Fruit fly (Drosophila melanogaster) whole organism, embryonic: ENCODE data around the gene Tbcd.

ENCODE experiments used
- Atf6 ChIP-seq: fragments of 200-800 bp; sonication (Bioruptor generic); IDR thresholded peaks from 2 replicates; pipeline ENCODE4 v1.3.6; 2022; ENCODE audit warnings: missing biosample characterization, missing genetic modification characterization
- Bteb2 ChIP-seq: fragments of 200-800 bp; sonication (Bioruptor generic); optimal IDR thresholded peaks from 2 replicates; lab custom pipeline; 2016; ENCODE audit warnings: missing biosample characterization, missing genetic modification characterization
- CG1024 ChIP-seq: fragments of 200-800 bp; sonication (Bioruptor generic); IDR thresholded peaks from 2 replicates; pipeline ENCODE4 v1.3.6; 2022; ENCODE audit warnings: missing biosample characterization, missing genetic modification characterization
- CG10565 ChIP-seq: fragments of 200-800 bp; sonication (Bioruptor generic); optimal IDR thresholded peaks from 3 replicates; lab custom pipeline; 2016; ENCODE audit warnings: missing biosample characterization, mild to moderate bottlenecking, missing genetic modification characterization
- CG11247 ChIP-seq: fragments of 200-800 bp; sonication (Bioruptor generic); IDR thresholded peaks from 2 replicates; pipeline ENCODE4 v1.3.6; 2022; ENCODE audit warnings: missing biosample characterization, missing genetic modification characterization
- CG11695 ChIP-seq: fragments of 200-800 bp; sonication (Bioruptor generic); IDR thresholded peaks from 3 replicates; pipeline ENCODE4 v1.3.6; 2022; ENCODE audit warnings: missing biosample characterization, missing genetic modification characterization
- CG12744 ChIP-seq: fragments of 200-800 bp; sonication (Bioruptor generic); optimal IDR thresholded peaks from 2 replicates; lab custom pipeline; 2016; ENCODE audit warnings: missing biosample characterization, missing genetic modification characterization
- CG1603 ChIP-seq: fragments of 200-800 bp; sonication (Bioruptor generic); optimal IDR thresholded peaks from 2 replicates; lab custom pipeline; 2019; ENCODE audit warnings: missing biosample characterization, mild to moderate bottlenecking, missing genetic modification characterization, moderate library complexity
- CG17802 ChIP-seq: fragments of 200-800 bp; sonication (Bioruptor generic); optimal IDR thresholded peaks from 2 replicates; lab custom pipeline; 2018; ENCODE audit warnings: missing biosample characterization, mild to moderate bottlenecking, missing genetic modification characterization, moderate library complexity
- CG17829 ChIP-seq: fragments of 200-800 bp; optimal IDR thresholded peaks from 2 replicates; lab custom pipeline; 2019; ENCODE audit warnings: missing biosample characterization, mild to moderate bottlenecking, missing genetic modification characterization, moderate library complexity
- CG18599 ChIP-seq: fragments of 200-800 bp; sonication (Bioruptor generic); optimal IDR thresholded peaks from 3 replicates; lab custom pipeline; 2017; ENCODE audit warnings: missing biosample characterization, missing genetic modification characterization, mild to moderate bottlenecking, moderate library complexity, missing genetic modification reagents
- CG2129 ChIP-seq: fragments of 200-800 bp; sonication (Bioruptor generic); IDR thresholded peaks from 2 replicates; pipeline ENCODE4 v1.3.6; 2022; ENCODE audit warnings: missing biosample characterization, missing genetic modification characterization; ENCODE audit not compliant: partially characterized antibody
- CG30020 ChIP-seq: fragments of 200-800 bp; optimal IDR thresholded peaks from 2 replicates; lab custom pipeline; 2019; ENCODE audit warnings: missing biosample characterization, mild to moderate bottlenecking, missing genetic modification characterization, moderate library complexity
- CG31388 ChIP-seq: fragments of 200-800 bp; sonication (Bioruptor generic); optimal IDR thresholded peaks from 2 replicates; lab custom pipeline; 2016; ENCODE audit warnings: missing biosample characterization, missing genetic modification characterization
- CG31441 ChIP-seq: fragments of 200-800 bp; sonication (Bioruptor generic); IDR thresholded peaks from 2 replicates; pipeline ENCODE4 v1.3.6; 2022; ENCODE audit warnings: missing biosample characterization, missing genetic modification characterization
- CG32772 ChIP-seq: fragments of 200-800 bp; sonication (Bioruptor generic); IDR thresholded peaks from 2 replicates; pipeline ENCODE4 v1.3.6; 2022; ENCODE audit warnings: missing biosample characterization, missing genetic modification characterization
- CG42726 ChIP-seq: fragments of 200-800 bp; sonication (Bioruptor generic); IDR thresholded peaks from 2 replicates; pipeline ENCODE4 v1.3.6; 2022; ENCODE audit warnings: missing biosample characterization, missing genetic modification characterization; ENCODE audit not compliant: partially characterized antibody
- CG4617 ChIP-seq: fragments of 200-800 bp; sonication (Bioruptor generic); optimal IDR thresholded peaks from 3 replicates; lab custom pipeline; 2016; ENCODE audit warnings: missing biosample characterization, missing genetic modification characterization, borderline replicate concordance
- CG7357 ChIP-seq: fragments of 200-800 bp; sonication (Bioruptor generic); IDR thresholded peaks from 3 replicates; pipeline ENCODE4 v1.3.6; 2022; ENCODE audit warnings: missing biosample characterization, missing genetic modification characterization
- Chrac-16 ChIP-seq: fragments of 200-800 bp; sonication (Bioruptor generic); optimal IDR thresholded peaks from 3 replicates; lab custom pipeline; 2016; ENCODE audit warnings: missing biosample characterization, missing genetic modification characterization
- HLH4C ChIP-seq: fragments of 200-800 bp; sonication (Bioruptor generic); IDR thresholded peaks from 3 replicates; pipeline ENCODE4 v1.3.6; 2022; ENCODE audit warnings: missing biosample characterization, missing genetic modification characterization; ENCODE audit not compliant: partially characterized antibody
- HmgZ ChIP-seq: fragments of 200-800 bp; sonication (Bioruptor generic); optimal IDR thresholded peaks from 2 replicates; lab custom pipeline; 2018; ENCODE audit warnings: missing biosample characterization, mild to moderate bottlenecking, missing genetic modification characterization
- Hr3 ChIP-seq: fragments of 200-800 bp; sonication (Bioruptor generic); optimal IDR thresholded peaks from 3 replicates; lab custom pipeline; 2016; ENCODE audit warnings: missing biosample characterization, missing genetic modification characterization
- MESR4 ChIP-seq: fragments of 200-800 bp; sonication (Bioruptor generic); optimal IDR thresholded peaks from 2 replicates; lab custom pipeline; 2018; ENCODE audit warnings: missing biosample characterization, mild to moderate bottlenecking, missing genetic modification characterization, moderate library complexity
- Med ChIP-seq: fragments of 200-800 bp; sonication (Bioruptor generic); peaks from one replicate; lab custom pipeline; 2016; ENCODE audit warnings: missing biosample characterization, missing genetic modification characterization, mild to moderate bottlenecking, inconsistent platforms, moderate library complexity
- Pdp1 ChIP-seq, 2 experiments: fragments of 200-800 bp; sonication (Bioruptor generic); optimal IDR thresholded peaks; 3 replicates each; lab custom pipeline; 2016; ENCODE audit warnings: missing biosample characterization in 2 of 2, missing genetic modification characterization in 2 of 2, mild to moderate bottlenecking in 1 of 2, moderate library complexity in 1 of 2
- ab ChIP-seq: fragments of 200-800 bp; sonication (Bioruptor generic); optimal IDR thresholded peaks from 2 replicates; lab custom pipeline; 2016; ENCODE audit warnings: missing biosample characterization, missing genetic modification characterization
- al ChIP-seq: fragments of 200-800 bp; sonication (Bioruptor generic); IDR thresholded peaks from 2 replicates; pipeline ENCODE4 v1.3.6; 2022; ENCODE audit warnings: missing biosample characterization, missing genetic modification characterization
- crp ChIP-seq, 2 experiments: fragments of 200-800 bp; sonication (Bioruptor generic); optimal IDR thresholded peaks; 2 replicates in 1 of 2; 3 replicates in 1 of 2; lab custom pipeline; 2017; ENCODE audit warnings: missing biosample characterization in 2 of 2, missing genetic modification characterization in 2 of 2, mild to moderate bottlenecking in 1 of 2, moderate library complexity in 1 of 2
- fd3F ChIP-seq: fragments of 200-800 bp; sonication (Bioruptor generic); optimal IDR thresholded peaks from 2 replicates; lab custom pipeline; 2018; ENCODE audit warnings: missing biosample characterization, mild to moderate bottlenecking, missing genetic modification characterization, moderate library complexity
- fu2 ChIP-seq: fragments of 200-800 bp; sonication (Bioruptor generic); optimal IDR thresholded peaks from 2 replicates; lab custom pipeline; 2016; ENCODE audit warnings: missing biosample characterization, missing genetic modification characterization
- gfzf ChIP-seq: fragments of 200-800 bp; sonication (Bioruptor generic); optimal IDR thresholded peaks from 2 replicates; lab custom pipeline; 2016; ENCODE audit warnings: missing biosample characterization, mild to moderate bottlenecking, missing genetic modification characterization, moderate library complexity
- gt ChIP-seq: fragments of 200-800 bp; sonication (Bioruptor generic); IDR thresholded peaks from 2 replicates; pipeline ENCODE4 v1.3.6; 2022; ENCODE audit warnings: missing biosample characterization, missing genetic modification characterization
- ind ChIP-seq: fragments of 200-800 bp; sonication (Bioruptor generic); optimal IDR thresholded peaks from 3 replicates; lab custom pipeline; 2016; ENCODE audit warnings: missing biosample characterization, missing genetic modification characterization
- kay ChIP-seq: fragments of 200-800 bp; sonication (Bioruptor generic); optimal IDR thresholded peaks from 2 replicates; lab custom pipeline; 2016; ENCODE audit warnings: missing biosample characterization, missing genetic modification characterization
- mirr ChIP-seq: fragments of 200-800 bp; sonication (Bioruptor generic); optimal IDR thresholded peaks from 3 replicates; lab custom pipeline; 2018; ENCODE audit warnings: missing biosample characterization, mild to moderate bottlenecking, missing genetic modification characterization
- nerfin-1 ChIP-seq: fragments of 200-800 bp; sonication (Bioruptor generic); optimal IDR thresholded peaks from 3 replicates; lab custom pipeline; 2019; ENCODE audit warnings: missing biosample characterization, mild to moderate bottlenecking, missing genetic modification characterization, moderate library complexity
- oc ChIP-seq: fragments of 200-800 bp; sonication (Bioruptor generic); optimal IDR thresholded peaks from 2 replicates; lab custom pipeline; 2018; ENCODE audit warnings: missing biosample characterization, mild to moderate bottlenecking, missing genetic modification characterization, moderate library complexity
- pzg ChIP-seq: fragments of 200-800 bp; sonication (Bioruptor generic); optimal IDR thresholded peaks from 3 replicates; lab custom pipeline; 2018; ENCODE audit warnings: missing biosample characterization, mild to moderate bottlenecking, missing genetic modification characterization, moderate library complexity
- row ChIP-seq: fragments of 200-800 bp; sonication (Bioruptor generic); IDR thresholded peaks from 3 replicates; pipeline ENCODE4 v1.3.6; 2022; ENCODE audit warnings: missing biosample characterization, missing genetic modification characterization
- sisA ChIP-seq: fragments of 200-800 bp; sonication (Bioruptor generic); IDR thresholded peaks from 2 replicates; pipeline ENCODE4 v1.3.6; 2022; ENCODE audit warnings: missing biosample characterization, missing genetic modification characterization
- sob ChIP-seq: fragments of 200-800 bp; sonication (Bioruptor generic); IDR thresholded peaks from 2 replicates; pipeline ENCODE4 v1.3.6; 2022; ENCODE audit warnings: missing biosample characterization, missing genetic modification characterization
- sqz ChIP-seq: fragments of 200-800 bp; sonication (Bioruptor generic); optimal IDR thresholded peaks from 3 replicates; lab custom pipeline; 2018; ENCODE audit warnings: missing biosample characterization, mild to moderate bottlenecking, missing genetic modification characterization
- ssp ChIP-seq: fragments of 200-800 bp; sonication (Bioruptor generic); IDR thresholded peaks from 2 replicates; pipeline ENCODE4 v1.3.6; 2022; ENCODE audit warnings: missing biosample characterization, missing genetic modification characterization
- stwl ChIP-seq: fragments of 200-800 bp; sonication (Bioruptor generic); optimal IDR thresholded peaks from 3 replicates; lab custom pipeline; 2018; ENCODE audit warnings: missing biosample characterization, mild to moderate bottlenecking, missing genetic modification characterization, moderate library complexity
- trem ChIP-seq: fragments of 200-800 bp; optimal IDR thresholded peaks from 3 replicates; lab custom pipeline; 2019; ENCODE audit warnings: missing biosample characterization, mild to moderate bottlenecking, missing genetic modification characterization, moderate library complexity
- unc-4 ChIP-seq: fragments of 200-800 bp; sonication (Bioruptor generic); IDR thresholded peaks from 2 replicates; pipeline ENCODE4 v1.3.6; 2022; ENCODE audit warnings: missing biosample characterization, missing genetic modification characterization; ENCODE audit not compliant: partially characterized antibody

The Tbcd gene

dm6 chr2L:2133009-2133408 is 14.3 kb upstream of the Tbcd start (continued):
- TF ChIP-seq gt (no peak), CG31388 (GFP tag; lab: Kevin White, UChicago) (no peak), CG10565 (no peak), CG31441 (GFP tag; lab: Robert Waterston, UW) (no peak), Pdp1 (GFP tag; optimal IDR thresholded peaks at IDR 0.05; lab: Kevin White, UChicago) (peak in 1 of 2 experiments; percentile 24), kay (peak; percentile 7), CG18599 (GFP tag; lab: Kevin White, UChicago) (peak; percentile 50), mirr (peak; percentile 32), ind (GFP tag; lab: Kevin White, UChicago) (peak; percentile 26), nerfin-1 (tag; lab: Kevin White, UChicago) (no peak), ssp (GFP tag; lab: Robert Waterston, UW) (no peak), fu2 (GFP tag; lab: Kevin White, UChicago) (no peak), fd3F (peak; percentile 26), HmgZ (tag; lab: Kevin White, UChicago) (peak; percentile 30), Hr3 (GFP tag; lab: Kevin White, UChicago) (no peak), CG12744 (no peak), CG11695 (GFP tag; lab: Robert Waterston, UW) (0 out of 3 replicates have a peak, but pooled peaks have one; percentile 31)

- no peak for TF ChIP-seq sob
- no peak for TF ChIP-seq CG12744
- TF ChIP-seq CG32772 (GFP tag; lab: Robert Waterston, UW): 0 out of 2 replicates have a peak, but pooled peaks have one; percentile 16
- TF ChIP-seq gfzf (GFP tag; lab: Kevin White, UChicago): peak; percentile 69
- peak; percentile 66 for TF ChIP-seq row (GFP tag; lab: Robert Waterston, UW)
- TF ChIP-seq CG7357: 0 out of 3 replicates have a peak, but pooled peaks have one; percentile 27
- 0 out of 2 replicates have a peak, but pooled peaks have one; percentile 14 for TF ChIP-seq CG42726 (GFP tag; lab: Robert Waterston, UW)
- TF ChIP-seq CG2129 (GFP tag; lab: Robert Waterston, UW): no peak
- TF ChIP-seq ab (GFP tag; lab: Kevin White, UChicago): no peak
- TF ChIP-seq CG17829: peak; percentile 28
- TF ChIP-seq Med: peak; percentile 62
- peak; percentile 67 for TF ChIP-seq trem (tag; lab: Kevin White, UChicago)
- TF ChIP-seq CG17802 (tag; lab: Kevin White, UChicago): peak; percentile 49
- TF ChIP-seq oc (tag; lab: Kevin White, UChicago): no peak
- TF ChIP-seq CG11247: no peak
- TF ChIP-seq pzg (GFP tag; lab: Kevin White, UChicago): peak; percentile 45
- peak; percentile 95 for TF ChIP-seq CG1603 (tag; lab: Kevin White, UChicago)
- peak; percentile 98 for TF ChIP-seq CG30020 (tag; lab: Kevin White, UChicago)
- 0 out of 3 replicates have a peak, but pooled peaks have one; percentile 17 for TF ChIP-seq HLH4C (GFP tag; lab: Robert Waterston, UW)
- no peak for TF ChIP-seq sqz (GFP tag; lab: Kevin White, UChicago)
- no peak for TF ChIP-seq sisA
- TF ChIP-seq Bteb2 (GFP tag; lab: Kevin White, UChicago): no peak
- TF ChIP-seq unc-4 (GFP tag; lab: Robert Waterston, UW): no peak
- peak; percentile 59 for TF ChIP-seq stwl (tag; lab: Kevin White, UChicago)
- TF ChIP-seq CG4617 (GFP tag; lab: Kevin White, UChicago): peak; percentile 64
- TF ChIP-seq al (GFP tag; lab: Robert Waterston, UW): no peak
- TF ChIP-seq crp (GFP tag; optimal IDR thresholded peaks at IDR 0.05; lab: Kevin White, UChicago): peak in 1 of 2 experiments; percentile 48
- TF ChIP-seq MESR4 (GFP tag; lab: Kevin White, UChicago): peak; percentile 78
- TF ChIP-seq CG1024: peak; percentile 33; the same call in 1 of the 2 replicates
- no peak for TF ChIP-seq Chrac-16 (GFP tag; lab: Kevin White, UChicago)
- TF ChIP-seq Atf6 (GFP tag; lab: Robert Waterston, UW): 0 out of 2 replicates have a peak, but pooled peaks have one; percentile 27
These were observed 2.3 kb upstream of the Tbcd start, which contains the start of gene tho2 for dm6 chr2L:2144725-2145656. Gene tho2, minus strand, starts transcription at chr2L:2145187.
